Fruit fly (Drosophila melanogaster) ovary, adult (tissue): Measurements from ENCODE around the gene Antp.

Experiments
- CG17801 ChIP-seq: fragments of 200-800 bp; optimal IDR thresholded peaks from 2 replicates; lab custom pipeline; 2019; ENCODE audit warnings: missing biosample characterization, mild to moderate bottlenecking, missing genetic modification characterization, moderate library complexity; ENCODE audit not compliant: partially characterized antibody

Gene Antp

DNA sequence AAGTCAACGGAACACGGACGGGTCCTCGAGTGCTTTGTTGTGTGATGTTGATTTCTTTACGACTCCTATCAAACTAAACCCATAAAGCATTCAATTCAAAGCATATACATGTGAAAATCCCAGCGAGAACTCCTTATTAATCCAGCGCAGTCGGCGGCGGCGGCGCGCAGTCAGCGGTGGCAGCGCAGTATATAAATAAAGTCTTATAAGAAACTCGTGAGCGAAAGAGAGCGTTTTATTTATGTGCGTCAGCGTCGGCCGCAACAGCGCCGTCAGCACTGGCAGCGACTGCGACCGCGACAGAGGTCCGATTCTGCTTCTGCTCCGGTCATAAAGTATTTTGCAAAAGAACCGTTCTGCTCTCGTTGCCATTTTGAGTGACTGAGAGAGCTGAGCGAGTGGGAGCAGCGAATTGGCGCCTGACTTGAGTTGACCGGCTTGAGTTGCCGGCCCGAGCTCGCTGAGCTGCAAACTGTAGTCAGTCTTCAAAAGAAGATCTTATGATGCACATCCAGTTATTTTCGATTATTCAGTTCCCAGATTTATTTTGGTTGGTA is at the start of gene Antp:
Antp (minus strand) TSS at position 75 of the 557 bp plus-strand sequence.
- TF ChIP-seq CG17801, result no peak

DNA sequence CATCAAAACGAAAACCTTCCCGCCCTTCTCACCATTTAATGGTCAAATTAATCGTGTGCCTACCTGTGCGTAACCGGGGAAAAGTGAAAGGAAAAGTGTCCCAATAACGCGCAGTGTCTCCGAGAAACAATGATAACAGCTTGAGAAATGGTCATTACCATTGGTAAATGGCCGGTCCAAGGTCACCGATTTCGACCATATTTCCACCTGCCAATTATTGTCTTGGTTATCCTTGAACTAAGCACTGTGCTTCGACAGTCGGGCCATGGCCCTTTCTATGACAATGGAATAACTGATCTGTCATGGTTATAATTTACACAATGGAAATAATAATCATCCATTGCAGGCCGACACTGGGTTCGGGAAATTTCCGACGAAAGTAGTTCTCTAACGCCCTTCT is 45.0 kb upstream of the Antp start:
- no peak for TF ChIP-seq CG17801

DNA sequence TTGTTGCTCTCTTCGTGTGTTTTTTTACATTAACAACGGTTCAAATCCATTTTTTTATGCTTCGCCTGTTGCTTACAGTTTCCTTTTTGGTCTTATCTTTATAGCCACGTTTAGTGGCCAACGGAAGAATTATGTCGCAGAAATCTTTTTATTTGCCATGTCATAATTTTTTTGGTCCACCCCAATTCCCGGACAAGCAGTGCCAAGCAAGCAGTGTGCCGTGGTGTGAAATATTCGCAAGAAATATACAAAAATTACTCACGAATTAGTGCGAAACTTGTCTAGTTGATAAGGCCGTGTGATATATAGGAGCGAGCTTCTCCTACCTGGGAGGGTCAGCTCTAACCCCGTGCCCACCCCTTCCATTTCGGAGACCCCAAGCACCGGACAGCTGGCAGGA is 41.9 kb upstream of the Antp start:
- no peak for TF ChIP-seq CG17801

- TF ChIP-seq CG17801, result no peak
Observed at dm6 chr3R:7037250-7037802, 38.3 kb upstream of the Antp start.

dm6 chr3R:7035703-7036266 is 36.8 kb upstream of the Antp start:
- no peak for TF ChIP-seq CG17801

DNA sequence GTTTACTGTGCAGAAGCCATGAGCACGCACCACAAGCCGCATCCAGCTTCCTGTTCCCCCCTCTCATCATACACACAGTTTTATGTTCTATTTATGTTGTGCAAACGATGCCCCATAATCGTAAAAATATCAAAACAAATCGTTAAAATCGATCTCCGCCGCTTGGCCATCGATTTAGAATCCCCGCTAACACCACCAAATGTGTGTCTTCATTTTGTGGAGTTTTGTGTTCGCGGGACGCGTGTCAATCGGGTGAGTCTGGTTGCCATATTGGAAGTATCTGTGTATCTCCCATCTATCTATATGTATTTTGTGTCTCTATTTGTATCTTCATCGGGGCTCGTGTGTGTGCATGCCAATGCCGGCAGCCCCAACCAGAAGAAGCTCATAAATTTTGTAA is 35.4 kb upstream of the Antp start:
- TF ChIP-seq CG17801, result no peak

- TF ChIP-seq CG17801, result no peak
Observed at dm6 chr3R:7033707-7034106, 34.7 kb upstream of the Antp start.

DNA sequence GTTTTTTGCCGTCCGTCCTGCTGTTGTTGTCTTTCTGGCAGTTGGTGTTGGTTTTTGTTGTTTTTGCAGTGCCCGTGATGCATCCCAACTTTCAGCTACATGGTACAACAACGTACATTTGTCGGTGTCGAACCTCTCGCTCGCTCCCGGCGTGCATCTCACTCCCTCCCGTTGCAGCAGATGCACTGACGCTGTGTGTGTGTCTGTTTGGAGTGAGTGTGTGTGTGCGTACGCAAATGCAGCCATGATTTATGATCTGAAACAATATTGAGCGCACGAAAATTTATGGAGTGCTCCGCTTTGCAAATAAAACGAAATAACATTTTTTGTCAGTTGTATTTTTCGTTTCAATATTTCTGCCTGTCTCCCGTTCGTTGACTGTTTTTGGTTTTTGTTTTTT is 32.5 kb upstream of the Antp start:
- TF ChIP-seq CG17801, result no peak

- no peak for TF ChIP-seq CG17801
Observed at dm6 chr3R:7029434-7029833, 30.4 kb upstream of the Antp start.

- TF ChIP-seq CG17801, result no peak
Observed at dm6 chr3R:7028554-7028953, 29.5 kb upstream of the Antp start.

- no peak for TF ChIP-seq CG17801
Observed at dm6 chr3R:7025241-7025640, 26.2 kb upstream of the Antp start.

DNA sequence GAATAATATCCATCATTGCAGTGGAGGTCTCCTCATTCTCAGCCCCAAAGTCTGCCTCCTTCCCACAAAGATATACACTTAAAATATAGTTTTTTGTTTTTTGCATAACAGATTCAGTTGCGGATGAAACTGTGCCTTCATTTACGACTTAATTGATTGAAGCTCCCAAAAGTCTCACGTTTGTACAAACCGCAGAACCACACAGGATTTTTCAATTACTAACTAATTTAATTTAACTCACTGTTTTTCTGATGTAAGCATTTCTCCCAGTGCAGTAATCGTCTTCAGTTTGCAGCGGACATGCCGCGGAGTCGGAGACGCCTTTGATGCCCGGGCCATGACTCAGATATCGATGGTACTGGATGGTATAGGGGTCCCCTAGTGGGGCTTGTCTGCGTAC is 25.5 kb upstream of the Antp start:
- no peak for TF ChIP-seq CG17801

DNA sequence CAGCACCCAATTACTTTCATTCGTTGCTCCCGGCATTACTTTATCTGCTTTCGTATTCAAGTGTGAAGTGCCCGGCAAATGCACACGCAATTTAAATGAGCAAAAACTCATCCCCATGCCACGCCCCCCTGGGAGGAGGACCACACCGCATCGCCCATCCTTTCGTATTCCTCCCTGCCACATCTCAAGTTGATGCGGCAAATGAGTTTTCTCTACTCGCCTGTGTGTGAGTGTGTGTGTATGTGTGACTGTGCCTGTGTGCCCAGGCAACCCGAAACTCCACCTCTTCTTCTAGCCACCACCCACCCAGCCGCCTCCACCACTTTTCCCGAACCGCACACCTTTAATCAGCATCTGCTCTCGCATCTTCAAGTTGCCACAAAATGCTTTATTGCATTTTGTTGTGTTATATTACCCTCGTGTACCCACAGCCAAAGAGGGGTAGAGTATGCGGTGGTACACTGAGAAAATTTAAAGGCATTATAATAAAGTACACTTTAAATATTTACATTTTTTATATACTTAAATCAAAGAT is 12.1 kb upstream of the Antp start:
- no peak for TF ChIP-seq CG17801

DNA sequence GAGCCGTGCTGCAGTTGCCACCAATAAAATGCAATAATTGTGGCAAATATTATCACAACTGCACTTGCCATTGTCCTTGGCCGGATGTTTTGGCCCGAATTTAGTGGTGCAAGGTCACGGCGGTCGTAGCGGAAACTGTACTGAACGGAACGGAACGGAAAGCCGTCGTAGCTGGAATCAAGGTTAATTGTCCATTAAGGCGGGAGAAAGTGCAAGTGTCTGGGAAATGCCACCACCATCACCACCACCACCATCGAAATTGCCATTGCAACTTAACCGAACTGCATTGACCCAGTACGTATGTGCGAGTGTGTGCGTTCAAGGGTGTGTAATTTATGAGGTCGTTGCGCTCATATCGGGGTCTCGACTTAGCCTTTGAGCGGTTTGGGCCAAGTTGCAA is 7.9 kb upstream of the Antp start:
- no peak for TF ChIP-seq CG17801

dm6 chr3R:7004496-7005206 is 5.6 kb upstream of the Antp start:
- no peak for TF ChIP-seq CG17801

DNA sequence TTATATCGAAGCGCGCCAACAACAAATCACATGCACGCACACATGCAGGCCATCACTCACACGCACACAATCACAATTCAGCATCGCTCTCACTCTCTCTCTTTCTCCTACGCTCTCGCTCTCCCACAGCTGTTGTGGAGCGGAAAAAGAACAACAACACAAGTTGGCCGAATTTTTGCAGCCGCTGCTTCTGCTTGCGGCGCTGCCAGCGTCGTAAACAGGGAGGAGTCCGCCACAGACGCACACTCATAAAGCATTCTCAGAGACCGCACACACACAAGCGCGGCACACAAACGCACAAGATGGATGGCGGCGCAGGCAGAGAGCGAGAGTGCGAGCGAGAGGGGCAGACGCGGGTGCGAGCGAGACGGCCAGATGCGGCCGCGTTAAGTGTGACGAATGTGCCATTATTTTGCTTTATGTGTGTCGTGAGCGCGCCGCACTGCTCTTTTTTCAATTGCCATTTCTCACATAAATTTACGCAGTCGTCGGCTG is 1.7 kb upstream of the Antp start:
- TF ChIP-seq CG17801, result no peak

DNA sequence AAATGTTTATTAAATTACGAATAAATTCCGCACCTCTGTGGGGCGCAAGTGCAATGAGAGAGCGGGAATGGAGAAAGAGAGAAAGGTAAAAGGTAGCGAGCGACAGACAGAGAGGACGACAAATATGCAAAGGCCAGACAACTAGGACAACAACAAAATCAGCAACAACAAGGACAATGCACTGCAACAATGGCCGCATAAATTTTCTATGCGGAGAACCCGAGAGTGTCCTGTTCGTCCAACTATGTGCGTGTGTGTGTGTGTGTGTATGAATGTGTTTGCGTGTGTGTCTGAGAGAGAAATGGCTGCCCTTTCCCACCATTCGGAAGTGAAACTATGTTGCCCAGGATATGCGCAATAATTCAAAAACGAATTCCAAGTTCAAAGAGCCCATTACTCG is 2.1 kb downstream of the Antp start:
- TF ChIP-seq CG17801, result no peak
